Worm (Caenorhabditis elegans): ENCODE measurements around the gene C03H5.7.

DNA sequence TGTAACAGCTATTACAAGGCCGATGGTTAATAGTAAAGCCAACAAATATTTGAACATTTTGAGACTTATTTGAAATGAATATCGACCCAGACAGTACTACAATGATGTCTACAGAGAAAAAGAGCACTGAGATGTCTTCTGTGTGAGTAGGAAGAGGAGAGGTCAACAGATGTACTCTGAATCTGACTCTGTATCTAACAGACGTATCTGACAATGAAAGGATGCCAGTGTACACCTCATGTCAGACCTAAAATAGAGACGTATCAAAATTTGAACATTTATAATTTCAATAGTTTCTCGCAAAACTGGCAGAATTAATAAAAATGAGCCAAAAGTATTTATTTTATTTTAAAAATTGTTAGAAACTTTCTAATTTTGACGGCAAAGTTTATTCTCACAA, 43.1 kb downstream of the C03H5.7 start, which contains the start of gene C24H12.8:
- TF ChIP-seq dpff-1 (tag; optimal IDR thresholded peaks at IDR 0.05): no peak
- no peak for TF ChIP-seq madf-10 (tag; optimal IDR thresholded peaks at IDR 0.05)
- TF ChIP-seq Y53G8AR.9 (GFP tag; conservative IDR thresholded peaks at IDR 0.05): no peak
